Worm (Caenorhabditis elegans) whole organism, L1 larva: ENCODE measurements around the gene F44E2.8.

Experiments used
- C04F5.9 ChIP-seq: sonication (generic microtip); optimal IDR thresholded peaks from 2 replicates; lab custom pipeline; 2016; ENCODE audit warnings: missing genetic modification characterization, missing compliant biosample characterization
- C34B4.2 ChIP-seq: sonication (generic microtip); optimal IDR thresholded peaks from 2 replicates; lab custom pipeline; 2017; ENCODE audit warnings: mild to moderate bottlenecking, missing genetic modification characterization, missing compliant biosample characterization
- Y116A8C.19 ChIP-seq: sonication (generic microtip); optimal IDR thresholded peaks from 2 replicates; lab custom pipeline; 2016; ENCODE audit warnings: missing compliant biosample characterization, missing genetic modification characterization, borderline replicate concordance
- aly-2 ChIP-seq: fragments of 150-350 bp; optimal IDR thresholded peaks from 2 replicates; lab custom pipeline; 2014; ENCODE audit warnings: missing biosample characterization, missing genetic modification characterization
- ceh-63 ChIP-seq: fragments of 200-800 bp; sonication (Bioruptor generic); optimal IDR thresholded peaks from 2 replicates; lab custom pipeline; 2018; ENCODE audit warnings: mild to moderate bottlenecking, missing genetic modification characterization, missing compliant biosample characterization
- ceh-88 ChIP-seq: fragments of 200-800 bp; sonication (Bioruptor generic); IDR thresholded peaks from 2 replicates; pipeline ENCODE4 v1.3.6; 2022; ENCODE audit warnings: missing genetic modification characterization, missing compliant biosample characterization
- ceh-90 ChIP-seq: sonication (generic microtip); optimal IDR thresholded peaks from 2 replicates; lab custom pipeline; 2016; ENCODE audit warnings: missing genetic modification characterization, missing compliant biosample characterization
- egl-27 ChIP-seq, 2 experiments: fragments of 150-350 bp in 1 of 2; sonication (generic microtip); optimal IDR thresholded peaks; 3 replicates each; lab custom pipeline; 2017 to 2018; ENCODE audit warnings: missing biosample characterization in 2 of 2, missing genetic modification characterization in 2 of 2, missing genetic modification reagents in 2 of 2
- elt-3 ChIP-seq, 6 experiments: fragments of 150-350 bp in 1 of 6; sonication (generic microtip); optimal IDR thresholded peaks; 2 replicates each; lab custom pipeline; 2017 to 2018; ENCODE audit warnings: missing biosample characterization in 6 of 6, missing genetic modification characterization in 6 of 6, inconsistent platforms in 1 of 6
- fkh-4 ChIP-seq: sonication (generic microtip); optimal IDR thresholded peaks from 2 replicates; lab custom pipeline; 2016; ENCODE audit warnings: missing compliant biosample characterization, missing genetic modification characterization, borderline replicate concordance
- grh-1 ChIP-seq: fragments of 200-800 bp; sonication (Bioruptor generic); IDR thresholded peaks from 2 replicates; pipeline ENCODE4 v1.3.6; 2022; ENCODE audit warnings: missing genetic modification reagents, missing genetic modification characterization, missing compliant biosample characterization
- irx-1 ChIP-seq: sonication (generic microtip); optimal IDR thresholded peaks from 2 replicates; lab custom pipeline; 2016; ENCODE audit warnings: missing genetic modification characterization, missing compliant biosample characterization
- lin-14 ChIP-seq: fragments of 200-800 bp; sonication (Bioruptor generic); optimal IDR thresholded peaks from 2 replicates; lab custom pipeline; 2018; ENCODE audit warnings: mild to moderate bottlenecking, missing genetic modification characterization, moderate library complexity, missing compliant biosample characterization
- lin-35 ChIP-seq, 2 experiments: fragments of 150-350 bp; optimal IDR thresholded peaks; 2 replicates each; lab custom pipeline; 2014; ENCODE audit warnings: missing biosample characterization in 2 of 2, missing genetic modification characterization in 2 of 2, missing genetic modification reagents in 2 of 2
- lsy-2 ChIP-seq, 2 experiments: fragments of 150-350 bp; optimal IDR thresholded peaks; 2 replicates each; lab custom pipeline; 2014; ENCODE audit warnings: missing biosample characterization in 2 of 2, missing genetic modification characterization in 2 of 2
- mab-9 ChIP-seq: fragments of 200-800 bp; sonication (Bioruptor generic); IDR thresholded peaks from 2 replicates; pipeline ENCODE4 v1.3.6; 2022; ENCODE audit warnings: missing genetic modification reagents, missing genetic modification characterization, missing compliant biosample characterization
- nhr-11 ChIP-seq: fragments of 150-350 bp; optimal IDR thresholded peaks from 2 replicates; lab custom pipeline; 2014; ENCODE audit warnings: missing biosample characterization, missing genetic modification characterization
- nhr-12 ChIP-seq: sonication (generic microtip); optimal IDR thresholded peaks from 2 replicates; lab custom pipeline; 2017; ENCODE audit warnings: missing biosample characterization, missing genetic modification characterization
- nhr-19 ChIP-seq: fragments of 200-800 bp; sonication (Bioruptor generic); conservative IDR thresholded peaks from 2 replicates; pipeline ENCODE4 v1.3.6; 2022; ENCODE audit warnings: missing genetic modification characterization, missing compliant biosample characterization
- nhr-20 ChIP-seq: sonication (generic microtip); optimal IDR thresholded peaks from 2 replicates; lab custom pipeline; 2016; ENCODE audit warnings: mild to moderate bottlenecking, missing genetic modification characterization, missing compliant biosample characterization
- nhr-71 ChIP-seq: sonication (generic microtip); optimal IDR thresholded peaks from 2 replicates; lab custom pipeline; 2016; ENCODE audit warnings: mild to moderate bottlenecking, missing genetic modification characterization, moderate library complexity, missing compliant biosample characterization
- nhr-76 ChIP-seq: sonication (generic microtip); optimal IDR thresholded peaks from 2 replicates; lab custom pipeline; 2017; ENCODE audit warnings: missing biosample characterization, missing genetic modification characterization
- nhr-90 ChIP-seq: sonication (generic microtip); optimal IDR thresholded peaks from 2 replicates; lab custom pipeline; 2016; ENCODE audit warnings: mild to moderate bottlenecking, missing genetic modification characterization, missing compliant biosample characterization; ENCODE audit not compliant: poor library complexity
- pqm-1 ChIP-seq: sonication (generic microtip); optimal IDR thresholded peaks from 3 replicates; lab custom pipeline; 2017; ENCODE audit warnings: missing biosample characterization, missing genetic modification characterization
- skn-1 ChIP-seq: fragments of 150-350 bp; optimal IDR thresholded peaks from 2 replicates; lab custom pipeline; 2014; ENCODE audit warnings: missing biosample characterization, missing genetic modification characterization
- snpc-4 ChIP-seq: fragments of 150-350 bp; optimal IDR thresholded peaks from 2 replicates; lab custom pipeline; 2014; ENCODE audit warnings: missing biosample characterization, missing genetic modification characterization
- sptf-1 ChIP-seq: fragments of 150-350 bp; optimal IDR thresholded peaks from 2 replicates; lab custom pipeline; 2014; ENCODE audit warnings: missing biosample characterization, missing genetic modification characterization
- sup-37 ChIP-seq: fragments of 200-800 bp; sonication (Bioruptor generic); optimal IDR thresholded peaks from 2 replicates; lab custom pipeline; 2018; ENCODE audit warnings: mild to moderate bottlenecking, missing genetic modification characterization, missing compliant biosample characterization
- swsn-7 ChIP-seq: sonication (generic microtip); optimal IDR thresholded peaks from 2 replicates; lab custom pipeline; 2016; ENCODE audit warnings: missing genetic modification characterization, missing compliant biosample characterization
- tbx-2 ChIP-seq: sonication (generic microtip); optimal IDR thresholded peaks from 2 replicates; lab custom pipeline; 2016; ENCODE audit warnings: missing genetic modification characterization, missing compliant biosample characterization
- tlp-1 ChIP-seq: fragments of 150-350 bp; optimal IDR thresholded peaks from 2 replicates; lab custom pipeline; 2014; ENCODE audit warnings: missing biosample characterization, missing genetic modification characterization
- zag-1 ChIP-seq: fragments of 150-350 bp; optimal IDR thresholded peaks from 2 replicates; lab custom pipeline; 2014; ENCODE audit warnings: missing biosample characterization, missing genetic modification characterization
- zip-4 ChIP-seq: fragments of 200-800 bp; sonication (Bioruptor generic); optimal IDR thresholded peaks from 2 replicates; lab custom pipeline; 2018; ENCODE audit warnings: mild to moderate bottlenecking, missing genetic modification characterization, moderate library complexity, missing compliant biosample characterization
- ztf-4 ChIP-seq: fragments of 150-350 bp; optimal IDR thresholded peaks from 2 replicates; lab custom pipeline; 2014; ENCODE audit warnings: missing biosample characterization, missing genetic modification characterization

Gene F44E2.8

DNA sequence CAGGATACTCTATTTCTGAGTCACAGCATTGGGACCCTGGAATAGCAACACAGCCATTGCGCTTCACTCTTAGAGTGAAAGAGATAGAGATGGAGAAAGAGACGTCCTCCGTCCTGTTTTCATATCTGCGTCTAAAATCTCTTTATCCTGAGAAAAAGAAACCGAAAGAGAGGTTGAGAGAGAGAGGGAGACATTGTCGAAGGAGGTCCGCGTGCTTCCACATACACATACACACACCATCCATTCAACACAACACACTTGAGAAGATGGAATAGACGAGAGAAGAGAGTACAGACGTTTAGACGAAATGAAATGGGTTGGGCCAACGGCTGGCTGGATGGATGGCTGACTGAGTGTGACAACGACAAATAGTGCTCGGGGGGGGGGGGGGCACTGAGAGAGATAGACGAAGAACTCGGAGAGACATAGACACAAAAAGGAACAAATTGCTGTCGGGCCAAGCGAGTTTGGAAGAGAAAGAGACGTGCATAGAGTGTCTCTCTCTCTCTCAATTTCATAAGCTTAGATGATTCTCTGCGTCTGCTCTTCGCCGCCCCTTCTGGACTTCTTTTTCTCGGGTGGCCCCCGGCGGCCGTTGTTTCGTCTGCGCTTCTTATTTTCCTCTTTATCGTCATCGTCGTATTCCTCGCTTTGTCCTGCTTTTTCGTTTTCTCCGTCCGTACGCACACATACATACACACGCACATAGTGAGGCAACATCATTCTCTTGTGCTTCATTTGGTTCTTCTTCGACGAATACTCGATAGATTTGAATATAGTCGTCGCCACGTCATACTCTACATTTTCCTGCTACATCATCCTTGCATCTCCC lies 49.5 kb downstream of the F44E2.8 start, which contains the start of gene F54F2.6 (continued):
- TF ChIP-seq zip-4 (GFP tag; lab: Kevin White, UChicago) (peak; percentile 53), Y116A8C.19 (tag; lab: Kevin White, UChicago) (no peak), nhr-76 (peak; percentile 32), ceh-90 (tag; lab: Kevin White, UChicago) (peak; percentile 17), fkh-4 (tag; lab: Kevin White, UChicago) (peak; percentile 79), grh-1 (GFP tag; lab: Robert Waterston, UW) (peak; percentile 55; the same call in 1 of the 2 replicates), sptf-1 (tag; lab: Kevin White, UChicago) (no peak), ceh-63 (GFP tag; lab: Kevin White, UChicago) (no peak), snpc-4 (tag; lab: Kevin White, UChicago) (peak; percentile 62), lsy-2 (tag; optimal IDR thresholded peaks at IDR 0.05; lab: Kevin White, UChicago) (peak; percentile 84 to 89), nhr-71 (peak; percentile 98), egl-27 (tag; optimal IDR thresholded peaks at IDR 0.05; lab: Kevin White, UChicago) (peak; percentile 85 to 94), nhr-19 (GFP tag; lab: Robert Waterston, UW) (peak; percentile 90), aly-2 (tag; lab: Kevin White, UChicago) (peak; percentile 74), lin-35 (GFP tag; optimal IDR thresholded peaks at IDR 0.05; lab: Kevin White, UChicago) (peak; percentile 61 to 67), nhr-12 (tag; lab: Kevin White, UChicago) (no peak), C04F5.9 (no peak), nhr-20 (tag; lab: Kevin White, UChicago) (peak; percentile 90), skn-1 (tag; lab: Kevin White, UChicago) (no peak), pqm-1 (tag; lab: Kevin White, UChicago) (no peak), lin-14 (peak; percentile 100), mab-9 (GFP tag; lab: Robert Waterston, UW) (peak; percentile 76), elt-3 (tag; optimal IDR thresholded peaks at IDR 0.05; lab: Kevin White, UChicago) (peak in 1 of 6 experiments; percentile 23), ztf-4 (tag; lab: Kevin White, UChicago) (peak; percentile 89), nhr-11 (tag; lab: Kevin White, UChicago) (peak; percentile 86), ceh-88 (peak; percentile 73), tlp-1 (no peak), zag-1 (peak; percentile 71), irx-1 (peak; percentile 89), nhr-90 (tag; lab: Kevin White, UChicago) (peak; percentile 54), swsn-7 (tag; lab: Kevin White, UChicago) (peak; percentile 94), sup-37 (GFP tag; lab: Kevin White, UChicago) (peak; percentile 86), tbx-2 (peak; percentile 97), C34B4.2 (tag; lab: Kevin White, UChicago) (no peak)
